Worm (Caenorhabditis elegans) whole organism, mixed stage, embryonic: ENCODE results near the gene ssna-1.

ENCODE experiments used
- M03D4.4 ChIP-seq: sonication (generic microtip); optimal IDR thresholded peaks from 2 replicates; lab custom pipeline; 2017; ENCODE audit warnings: mild to moderate bottlenecking, missing genetic modification characterization, missing compliant biosample characterization
- bed-3 ChIP-seq: fragments of 200-800 bp; sonication (Bioruptor generic); optimal IDR thresholded peaks from 3 replicates; lab custom pipeline; 2018; ENCODE audit warnings: mild to moderate bottlenecking, missing genetic modification characterization, moderate library complexity, missing compliant biosample characterization
- blmp-1 ChIP-seq: fragments of 150-350 bp; optimal IDR thresholded peaks from 2 replicates; lab custom pipeline; 2014; ENCODE audit warnings: missing biosample characterization, missing genetic modification characterization
- ceh-39 ChIP-seq: fragments of 150-350 bp; optimal IDR thresholded peaks from 2 replicates; lab custom pipeline; 2014; ENCODE audit warnings: missing biosample characterization, missing genetic modification characterization
- ceh-43 ChIP-seq: fragments of 200-800 bp; sonication (Bioruptor generic); optimal IDR thresholded peaks from 2 replicates; lab custom pipeline; 2018; ENCODE audit warnings: mild to moderate bottlenecking, missing genetic modification characterization, moderate library complexity, missing compliant biosample characterization
- ceh-83 ChIP-seq: fragments of 200-800 bp; sonication (Bioruptor generic); optimal IDR thresholded peaks from 2 replicates; lab custom pipeline; 2018; ENCODE audit warnings: mild to moderate bottlenecking, missing genetic modification characterization, missing compliant biosample characterization
- ces-1 ChIP-seq: fragments of 150-350 bp; optimal IDR thresholded peaks from 2 replicates; lab custom pipeline; 2014; ENCODE audit warnings: missing biosample characterization, missing genetic modification reagents, missing genetic modification characterization
- cnd-1 ChIP-seq: fragments of 200-800 bp; sonication (Bioruptor generic); optimal IDR thresholded peaks from 2 replicates; lab custom pipeline; 2018; ENCODE audit warnings: mild to moderate bottlenecking, missing genetic modification characterization, missing compliant biosample characterization
- drap-1 ChIP-seq: fragments of 200-800 bp; sonication (Bioruptor generic); optimal IDR thresholded peaks from 3 replicates; lab custom pipeline; 2018; ENCODE audit warnings: mild to moderate bottlenecking, missing genetic modification characterization, missing compliant biosample characterization
- elt-1 ChIP-seq: sonication (generic microtip); optimal IDR thresholded peaks from 2 replicates; lab custom pipeline; 2017; ENCODE audit warnings: missing genetic modification characterization, mild to moderate bottlenecking, missing compliant biosample characterization, antibody characterized with exemption, moderate library complexity, borderline replicate concordance; ENCODE audit not compliant: insufficient read depth
- elt-3 ChIP-seq: fragments of 150-350 bp; optimal IDR thresholded peaks from 2 replicates; lab custom pipeline; 2014; ENCODE audit warnings: missing biosample characterization, missing genetic modification characterization
- ham-2 ChIP-seq: fragments of 200-800 bp; sonication (Bioruptor generic); optimal IDR thresholded peaks from 2 replicates; lab custom pipeline; 2018; ENCODE audit warnings: mild to moderate bottlenecking, missing genetic modification characterization, missing compliant biosample characterization
- hlh-1 ChIP-seq: fragments of 150-350 bp; optimal IDR thresholded peaks from 2 replicates; lab custom pipeline; 2014; ENCODE audit warnings: missing biosample characterization, missing genetic modification reagents, missing genetic modification characterization
- lin-13 ChIP-seq: fragments of 150-350 bp; optimal IDR thresholded peaks from 2 replicates; lab custom pipeline; 2014; ENCODE audit warnings: missing biosample characterization, missing genetic modification characterization
- lin-32 ChIP-seq: fragments of 200-800 bp; sonication (Bioruptor generic); optimal IDR thresholded peaks from 2 replicates; lab custom pipeline; 2018; ENCODE audit warnings: mild to moderate bottlenecking, missing genetic modification characterization, missing compliant biosample characterization
- lsy-2 ChIP-seq: fragments of 150-350 bp; optimal IDR thresholded peaks from 2 replicates; lab custom pipeline; 2014; ENCODE audit warnings: missing biosample characterization, missing genetic modification characterization
- mab-5 ChIP-seq: fragments of 150-350 bp; optimal IDR thresholded peaks from 2 replicates; lab custom pipeline; 2014; ENCODE audit warnings: missing biosample characterization, missing genetic modification characterization
- mep-1 ChIP-seq: fragments of 150-350 bp; optimal IDR thresholded peaks from 2 replicates; lab custom pipeline; 2017; ENCODE audit warnings: missing biosample characterization, missing genetic modification reagents, missing genetic modification characterization, inconsistent platforms
- mls-2 ChIP-seq: sonication (generic microtip); optimal IDR thresholded peaks from 2 replicates; lab custom pipeline; 2016; ENCODE audit warnings: mild to moderate bottlenecking, missing genetic modification characterization, moderate library complexity, missing compliant biosample characterization
- nhr-12 ChIP-seq: fragments of 150-350 bp; optimal IDR thresholded peaks from 2 replicates; lab custom pipeline; 2014; ENCODE audit warnings: missing biosample characterization, missing genetic modification characterization
- nhr-2 ChIP-seq: fragments of 150-350 bp; optimal IDR thresholded peaks from 2 replicates; lab custom pipeline; 2014; ENCODE audit warnings: missing biosample characterization, missing genetic modification characterization
- nhr-237 ChIP-seq: fragments of 150-350 bp; optimal IDR thresholded peaks from 2 replicates; lab custom pipeline; 2014; ENCODE audit warnings: missing biosample characterization, missing genetic modification characterization
- nhr-28 ChIP-seq: fragments of 150-350 bp; optimal IDR thresholded peaks from 2 replicates; lab custom pipeline; 2014; ENCODE audit warnings: missing biosample characterization, missing genetic modification characterization
- pha-4 ChIP-seq: fragments of 150-350 bp; optimal IDR thresholded peaks from 2 replicates; lab custom pipeline; 2018; ENCODE audit warnings: missing biosample characterization, missing genetic modification reagents, missing genetic modification characterization
- sem-2 ChIP-seq: fragments of 200-800 bp; sonication (Bioruptor generic); optimal IDR thresholded peaks from 2 replicates; lab custom pipeline; 2018; ENCODE audit warnings: mild to moderate bottlenecking, missing genetic modification characterization, missing compliant biosample characterization
- sptf-1 ChIP-seq: sonication (generic microtip); optimal IDR thresholded peaks from 2 replicates; lab custom pipeline; 2017; ENCODE audit warnings: mild to moderate bottlenecking, missing genetic modification characterization, moderate library complexity, missing compliant biosample characterization
- tbx-8 ChIP-seq: fragments of 200-800 bp; sonication (Bioruptor generic); optimal IDR thresholded peaks from 2 replicates; lab custom pipeline; 2018; ENCODE audit warnings: mild to moderate bottlenecking, missing genetic modification characterization, moderate library complexity, missing compliant biosample characterization
- unc-120 ChIP-seq: sonication (generic microtip); optimal IDR thresholded peaks from 2 replicates; lab custom pipeline; 2017; ENCODE audit warnings: missing genetic modification characterization, missing compliant biosample characterization; ENCODE audit not compliant: poor library complexity, severe bottlenecking
- unc-39 ChIP-seq: fragments of 150-350 bp; optimal IDR thresholded peaks from 2 replicates; lab custom pipeline; 2014; ENCODE audit warnings: missing biosample characterization, missing genetic modification characterization
- unc-62 ChIP-seq: fragments of 150-350 bp; optimal IDR thresholded peaks from 2 replicates; lab custom pipeline; 2014; ENCODE audit warnings: missing biosample characterization, missing genetic modification reagents, missing genetic modification characterization
- zip-8 ChIP-seq: fragments of 150-350 bp; optimal IDR thresholded peaks from 2 replicates; lab custom pipeline; 2014; ENCODE audit warnings: missing biosample characterization, missing genetic modification characterization
- ztf-11 ChIP-seq: fragments of 150-350 bp; optimal IDR thresholded peaks from 2 replicates; lab custom pipeline; 2014; ENCODE audit warnings: missing biosample characterization, missing genetic modification characterization

ssna-1 gene

DNA sequence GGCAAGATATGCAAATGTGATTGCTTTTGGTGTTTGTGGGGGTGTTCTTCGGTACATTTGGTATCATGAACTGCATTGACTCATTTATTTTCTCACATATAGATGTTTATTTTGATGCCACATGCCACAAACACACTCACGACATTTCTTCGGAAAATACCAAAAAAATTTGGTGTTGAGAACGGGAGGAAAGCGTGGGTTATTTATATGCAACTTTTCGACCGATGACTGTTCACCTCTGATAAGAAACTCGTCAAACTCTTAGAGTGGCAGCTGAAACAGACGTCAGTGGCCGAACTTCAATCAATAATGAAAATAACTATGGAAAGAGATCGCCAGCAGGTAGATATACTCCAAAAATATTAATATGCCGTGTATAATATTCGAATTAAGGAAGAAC lies 9.5 kb upstream of the ssna-1 start:
- TF ChIP-seq zip-8 (no peak), sem-2 (GFP tag; lab: Kevin White, UChicago) (no peak), tbx-8 (GFP tag; lab: Kevin White, UChicago) (no peak), blmp-1 (tag; lab: Kevin White, UChicago) (no peak), elt-3 (tag; lab: Kevin White, UChicago) (no peak), nhr-28 (tag; lab: Kevin White, UChicago) (no peak), ztf-11 (tag; lab: Kevin White, UChicago) (no peak), hlh-1 (tag; lab: Kevin White, UChicago) (no peak), M03D4.4 (no peak), mep-1 (tag; lab: Kevin White, UChicago) (no peak), ceh-39 (tag; lab: Kevin White, UChicago) (no peak), unc-62 (no peak)
- TF ChIP-seq, all 35 proteins: peak for 0

DNA sequence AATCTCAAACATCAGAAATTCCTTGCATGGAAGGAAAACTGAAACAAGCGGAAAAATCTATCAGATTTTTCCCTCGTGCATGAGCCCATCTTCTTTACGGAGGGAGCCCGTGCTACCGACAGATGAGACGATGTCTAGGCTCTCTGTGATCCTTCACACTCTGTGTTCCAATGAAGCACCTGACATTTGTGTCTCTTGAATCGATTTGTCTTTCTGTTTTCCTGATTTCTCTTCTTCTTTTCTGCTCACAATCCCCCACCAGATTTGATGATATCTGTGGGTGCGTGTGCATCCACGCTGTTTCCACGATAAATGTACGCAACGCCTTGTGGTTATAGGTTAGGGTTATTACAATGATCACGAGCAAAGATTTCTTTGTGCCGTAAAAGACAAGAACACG lies 9.0 kb upstream of the ssna-1 start:
- TF ChIP-seq nhr-2 (tag; lab: Kevin White, UChicago) (no peak), nhr-28 (tag; lab: Kevin White, UChicago) (no peak), unc-120 (peak; percentile 82), ceh-43 (GFP tag; lab: Kevin White, UChicago) (no peak), hlh-1 (tag; lab: Kevin White, UChicago) (peak; percentile 94)

DNA sequence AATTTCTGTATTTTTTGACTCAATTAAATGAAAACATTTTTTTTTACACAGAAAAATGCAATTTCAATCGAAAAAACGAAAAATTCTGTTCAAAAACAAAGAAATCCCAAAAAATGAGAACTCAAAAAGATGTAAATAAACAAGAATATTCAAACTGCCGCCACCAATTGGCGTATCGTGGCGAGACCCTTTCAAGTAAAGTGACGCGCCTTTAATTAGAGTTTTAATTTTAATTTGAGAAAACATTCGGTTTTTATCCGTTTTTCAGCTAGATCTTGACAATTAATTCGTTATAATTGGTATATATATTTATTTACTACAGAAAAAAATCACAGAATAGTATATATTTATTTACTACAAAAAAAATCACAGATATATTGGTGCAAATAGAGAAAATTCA lies 8.3 kb upstream of the ssna-1 start:
- TF ChIP-seq nhr-28 (tag; lab: Kevin White, UChicago) (no peak), ceh-43 (GFP tag; lab: Kevin White, UChicago) (peak; percentile 7)

DNA sequence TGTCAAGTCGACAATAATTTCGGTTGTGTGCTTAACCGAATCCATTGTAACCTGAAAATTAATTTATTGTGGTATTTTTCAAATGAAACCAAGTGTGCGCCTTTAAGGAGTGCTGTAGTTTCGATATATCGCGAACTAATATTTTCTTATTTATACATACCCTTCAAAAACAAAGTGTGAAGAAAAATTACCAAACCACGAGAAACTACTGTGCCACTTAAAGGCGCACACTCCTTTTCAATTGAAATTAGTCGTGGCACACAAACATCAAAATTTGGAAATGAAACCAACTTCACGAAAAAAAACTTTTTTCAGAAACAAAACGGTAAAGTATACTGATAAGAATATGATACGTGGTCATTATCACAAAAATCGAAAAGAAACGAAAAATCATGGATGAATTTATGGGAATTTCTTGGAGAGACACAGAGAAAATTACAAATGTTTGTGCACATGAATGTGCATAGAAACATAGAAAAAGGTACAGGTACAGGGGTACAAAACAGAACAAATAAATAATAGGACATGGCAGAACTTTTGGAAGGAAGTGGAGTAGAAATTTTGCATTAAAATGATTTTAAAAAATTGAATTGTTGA lies 4.7 kb upstream of the ssna-1 start, which contains the start of gene spl-1:
Gene spl-1 (minus strand): TSS at position 51 of the 597 bp plus-strand sequence.
- TF ChIP-seq tbx-8 (GFP tag; lab: Kevin White, UChicago) (no peak), ham-2 (GFP tag; lab: Kevin White, UChicago) (no peak), nhr-12 (no peak), elt-1 (tag; lab: Kevin White, UChicago) (no peak), nhr-2 (tag; lab: Kevin White, UChicago) (no peak), sptf-1 (tag; lab: Kevin White, UChicago) (no peak), nhr-28 (tag; lab: Kevin White, UChicago) (no peak), unc-120 (no peak), mls-2 (tag; lab: Kevin White, UChicago) (no peak), M03D4.4 (no peak), unc-39 (tag; lab: Kevin White, UChicago) (no peak), sem-2 (GFP tag; lab: Kevin White, UChicago) (no peak)

DNA sequence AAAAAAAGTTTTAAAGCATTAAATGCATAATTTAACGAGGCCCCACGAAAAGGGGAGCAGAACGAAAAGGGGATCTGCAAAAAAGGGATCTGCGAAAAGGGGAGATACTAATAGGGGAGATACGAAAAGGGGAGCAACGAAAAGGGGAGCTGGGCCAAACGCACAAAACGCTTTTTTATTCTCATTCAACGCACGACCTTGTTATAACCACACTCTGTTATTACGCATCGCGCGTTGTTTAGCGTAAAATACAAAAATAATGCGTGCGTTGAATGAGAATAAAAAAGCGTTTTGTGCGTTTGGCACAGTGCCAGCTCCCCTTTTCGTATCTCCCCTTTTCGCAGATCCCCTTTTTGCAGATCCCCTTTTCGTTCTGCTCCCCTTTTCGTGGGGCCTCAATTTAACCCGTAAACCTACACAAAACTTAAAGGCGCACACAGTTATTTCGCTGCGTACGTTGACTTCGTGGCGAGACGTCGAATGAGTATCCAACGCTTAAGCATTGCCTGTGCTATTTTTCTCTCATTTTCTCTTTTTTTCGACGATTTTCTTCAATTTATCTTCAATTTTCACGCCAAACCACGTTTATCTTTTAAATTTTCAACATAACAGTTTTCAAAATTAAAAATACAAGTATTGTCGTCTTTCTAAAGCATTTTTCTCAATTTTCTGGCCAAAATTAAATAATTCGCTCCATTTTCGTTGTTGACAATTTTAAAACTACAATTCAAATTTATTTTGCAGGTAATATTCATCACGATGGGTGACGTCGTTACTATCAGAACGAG lies 2.5 kb upstream of the ssna-1 start, which contains the start of gene rps-24:
Gene rps-24 (plus strand): TSS at position 738 of the 788 bp plus-strand sequence.
- TF ChIP-seq lsy-2 (tag; lab: Kevin White, UChicago) (peak; percentile 88), sem-2 (GFP tag; lab: Kevin White, UChicago) (peak; percentile 29), nhr-237 (tag; lab: Kevin White, UChicago) (peak; percentile 90), mep-1 (tag; lab: Kevin White, UChicago) (peak; percentile 94), sptf-1 (tag; lab: Kevin White, UChicago) (peak; percentile 88), unc-62 (peak; percentile 13), pha-4 (tag; lab: Kevin White, UChicago) (peak; percentile 87), drap-1 (GFP tag; lab: Kevin White, UChicago) (peak; percentile 74), lin-32 (GFP tag; lab: Kevin White, UChicago) (peak; percentile 9), tbx-8 (GFP tag; lab: Kevin White, UChicago) (peak; percentile 30), ces-1 (peak; percentile 85), hlh-1 (tag; lab: Kevin White, UChicago) (peak; percentile 61), ceh-83 (GFP tag; lab: Kevin White, UChicago) (peak; percentile 17), ceh-39 (tag; lab: Kevin White, UChicago) (peak; percentile 77), lin-13 (tag; lab: Kevin White, UChicago) (peak; percentile 91), ztf-11 (tag; lab: Kevin White, UChicago) (peak; percentile 21), cnd-1 (tag; lab: Kevin White, UChicago) (peak; percentile 74), unc-120 (peak; percentile 87), bed-3 (GFP tag; lab: Kevin White, UChicago) (peak; percentile 23), mls-2 (tag; lab: Kevin White, UChicago) (peak; percentile 84), mab-5 (tag; lab: Kevin White, UChicago) (peak; percentile 8), ham-2 (GFP tag; lab: Kevin White, UChicago) (peak; percentile 56), M03D4.4 (peak; percentile 61), ceh-43 (GFP tag; lab: Kevin White, UChicago) (peak; percentile 41)
